Worm (Caenorhabditis elegans) whole organism, early embryonic: ENCODE data around the gene C28A5.1.

Experiments used
- B0310.2 ChIP-seq: sonication (generic microtip); optimal IDR thresholded peaks from 2 replicates; lab custom pipeline; 2016; ENCODE audit warnings: mild to moderate bottlenecking, missing genetic modification characterization, missing compliant biosample characterization
- F13C5.2 ChIP-seq: sonication (generic microtip); optimal IDR thresholded peaks from 2 replicates; lab custom pipeline; 2017; ENCODE audit warnings: mild to moderate bottlenecking, missing genetic modification characterization, inconsistent platforms, missing compliant biosample characterization
- aly-1 ChIP-seq: sonication (generic microtip); optimal IDR thresholded peaks from 2 replicates; lab custom pipeline; 2016; ENCODE audit warnings: missing genetic modification characterization, missing compliant biosample characterization
- ama-1 ChIP-seq: fragments of 150-350 bp; optimal IDR thresholded peaks from 2 replicates; lab custom pipeline; 2014
- ceh-13 ChIP-seq: fragments of 200-800 bp; sonication (Bioruptor generic); optimal IDR thresholded peaks from 2 replicates; lab custom pipeline; 2018; ENCODE audit warnings: mild to moderate bottlenecking, missing genetic modification characterization, missing compliant biosample characterization
- ceh-36 ChIP-seq: sonication (generic microtip); optimal IDR thresholded peaks from 2 replicates; lab custom pipeline; 2016; ENCODE audit warnings: missing genetic modification characterization, inconsistent platforms, missing compliant biosample characterization
- ets-7 ChIP-seq: sonication (generic microtip); optimal IDR thresholded peaks from 2 replicates; lab custom pipeline; 2016; ENCODE audit warnings: missing genotype, missing genetic modification characterization, missing compliant biosample characterization
- flt-1 ChIP-seq: fragments of 200-800 bp; sonication (Bioruptor generic); IDR thresholded peaks from 2 replicates; pipeline ENCODE4 v1.3.6; 2022; ENCODE audit warnings: missing genetic modification characterization, missing compliant biosample characterization
- hmbx-1 ChIP-seq: sonication (generic microtip); optimal IDR thresholded peaks from 2 replicates; lab custom pipeline; 2016; ENCODE audit warnings: mild to moderate bottlenecking, missing genetic modification characterization, missing compliant biosample characterization
- hmg-4 ChIP-seq: fragments of 200-800 bp; sonication (Bioruptor generic); optimal IDR thresholded peaks from 2 replicates; lab custom pipeline; 2018; ENCODE audit warnings: mild to moderate bottlenecking, missing genetic modification characterization, missing compliant biosample characterization
- hnd-1 ChIP-seq: sonication (generic microtip); optimal IDR thresholded peaks from 2 replicates; lab custom pipeline; 2016; ENCODE audit warnings: missing genetic modification characterization, missing compliant biosample characterization
- pes-1 ChIP-seq: fragments of 200-800 bp; sonication (Bioruptor generic); IDR thresholded peaks from 2 replicates; pipeline ENCODE4 v1.3.6; 2022; ENCODE audit warnings: missing genetic modification reagents, missing genetic modification characterization, missing compliant biosample characterization
- scrt-1 ChIP-seq: fragments of 200-800 bp; sonication (Bioruptor generic); IDR thresholded peaks from 2 replicates; pipeline ENCODE4 v1.3.6; 2022; ENCODE audit warnings: missing genetic modification characterization, missing compliant biosample characterization
- sea-1 ChIP-seq: fragments of 200-800 bp; sonication (Bioruptor generic); conservative IDR thresholded peaks from 2 replicates; pipeline ENCODE4 v1.3.6; 2022; ENCODE audit warnings: missing genetic modification characterization, missing compliant biosample characterization
- tbx-11 ChIP-seq: fragments of 200-800 bp; sonication (Bioruptor generic); IDR thresholded peaks from 2 replicates; pipeline ENCODE4 v1.3.6; 2022; ENCODE audit warnings: missing genetic modification characterization, missing compliant biosample characterization
- tbx-37 ChIP-seq: fragments of 200-800 bp; sonication (Bioruptor generic); conservative IDR thresholded peaks from 2 replicates; pipeline ENCODE4 v1.3.6; 2022; ENCODE audit warnings: missing genetic modification reagents, missing genetic modification characterization, missing compliant biosample characterization
- tra-4 ChIP-seq: sonication (generic microtip); optimal IDR thresholded peaks from 2 replicates; lab custom pipeline; 2017; ENCODE audit warnings: missing genetic modification characterization, missing compliant biosample characterization

The C28A5.1 gene

DNA sequence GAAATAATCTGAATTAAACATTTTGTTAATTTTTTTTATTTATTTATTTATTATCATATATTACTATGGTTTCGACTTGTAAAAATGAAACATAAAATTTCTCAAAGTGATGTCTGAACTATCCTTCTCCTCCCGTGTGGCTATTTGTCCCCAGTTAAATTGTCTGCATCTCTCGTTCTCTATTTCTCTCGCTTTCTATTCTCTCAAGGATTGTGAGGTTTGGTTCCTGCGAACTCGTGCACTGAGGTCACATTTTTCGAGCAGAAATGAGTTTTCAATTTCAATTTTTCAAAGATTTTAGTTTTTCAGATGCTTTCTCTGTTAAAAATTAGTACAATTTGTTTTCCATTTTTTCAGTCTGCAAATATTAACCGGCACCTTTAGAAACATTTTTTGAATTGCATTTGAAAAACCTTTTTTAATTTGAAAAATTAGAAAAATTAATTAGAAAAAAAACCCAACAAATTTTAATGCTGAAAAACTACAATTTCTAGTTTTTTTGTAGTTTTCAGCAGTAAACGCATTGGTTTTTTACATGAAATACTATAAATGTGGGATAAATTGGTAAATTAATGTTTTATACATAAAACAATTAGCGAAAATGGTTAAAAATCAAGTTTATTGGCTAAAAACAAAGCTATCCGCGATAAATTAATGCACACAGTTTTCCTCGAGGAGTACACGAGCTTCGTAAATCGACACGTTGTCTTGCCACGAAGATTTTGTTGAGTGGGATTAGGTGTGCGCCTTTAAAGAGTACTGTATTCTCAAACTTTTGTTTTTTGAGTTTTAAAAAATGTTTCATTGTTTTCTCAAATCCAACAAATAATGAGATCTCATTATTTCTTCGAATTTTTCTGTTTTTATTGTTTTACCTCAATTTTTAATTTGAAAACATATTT is 21.8 kb downstream of the C28A5.1 start:
- TF ChIP-seq hmg-4 (GFP tag; lab: Kevin White, UChicago) = no peak
- no peak for TF ChIP-seq hnd-1
- TF ChIP-seq ama-1 (lab: Kevin White, UChicago) = no peak
- TF ChIP-seq hmbx-1 = no peak
- TF ChIP-seq tbx-11 = no peak
- TF ChIP-seq flt-1 (GFP tag; lab: Robert Waterston, UW) = no peak
- TF ChIP-seq ets-7 = no peak
- TF ChIP-seq scrt-1 (GFP tag; lab: Robert Waterston, UW) = no peak
- TF ChIP-seq F13C5.2 (tag; lab: Kevin White, UChicago) = no peak
- no peak for TF ChIP-seq ceh-13 (GFP tag; lab: Kevin White, UChicago)
- no peak for TF ChIP-seq sea-1 (GFP tag; lab: Robert Waterston, UW)
- no peak for TF ChIP-seq aly-1 (tag; lab: Kevin White, UChicago)

DNA sequence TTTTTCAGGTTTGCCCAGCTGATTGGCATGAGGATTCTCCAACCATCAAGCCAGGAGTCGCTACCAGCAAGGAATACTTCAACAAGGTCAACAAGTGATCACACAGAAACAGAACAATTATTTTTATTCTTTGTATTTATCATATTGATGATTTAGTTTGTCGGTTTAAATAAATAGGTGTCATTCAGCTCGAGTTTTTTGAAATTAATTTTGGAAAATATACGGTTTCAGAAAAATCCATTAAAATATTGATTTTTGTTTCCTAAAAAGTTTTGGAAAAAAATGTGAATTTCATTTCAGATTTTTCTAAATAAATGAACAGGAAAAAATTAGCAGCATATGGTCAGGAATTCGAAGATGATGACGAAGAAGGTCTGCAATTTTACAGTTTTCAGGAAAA is 25.9 kb downstream of the C28A5.1 start, which contains the start of gene gpch-1:
Gene gpch-1, plus strand, starts transcription at position 301 of the 400 bp plus-strand sequence.
- TF ChIP-seq B0310.2 (tag; lab: Kevin White, UChicago) = no peak
- TF ChIP-seq flt-1 (GFP tag; lab: Robert Waterston, UW) = no peak
- TF ChIP-seq ama-1 (lab: Kevin White, UChicago) = no peak
- TF ChIP-seq scrt-1 (GFP tag; lab: Robert Waterston, UW) = no peak
- TF ChIP-seq tbx-11 = no peak

DNA sequence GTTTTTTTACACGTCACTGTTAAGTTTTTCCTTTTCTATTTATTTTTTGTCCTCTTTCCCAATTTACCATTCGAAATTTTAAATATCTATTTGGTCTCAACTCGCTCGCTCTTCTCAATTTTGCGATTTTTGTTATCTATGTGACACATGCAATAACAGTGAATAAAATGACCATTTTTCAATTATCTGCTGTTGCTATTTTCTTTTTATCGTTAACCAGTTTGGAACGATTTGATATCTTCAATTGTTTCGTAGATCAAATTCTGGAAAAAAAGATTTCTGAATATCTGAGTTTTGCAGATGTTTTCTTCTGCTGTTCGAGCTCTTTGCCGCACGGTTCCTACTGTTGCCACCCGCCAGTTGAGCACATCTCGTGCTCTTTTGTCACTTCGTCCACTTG is 27.0 kb downstream of the C28A5.1 start, which contains the start of gene prdx-3:
Gene prdx-3, plus strand, starts transcription at position 301 of the 400 bp plus-strand sequence.
- no peak for TF ChIP-seq aly-1 (tag; lab: Kevin White, UChicago)
- TF ChIP-seq tbx-37 (GFP tag; lab: Robert Waterston, UW) = no peak

DNA sequence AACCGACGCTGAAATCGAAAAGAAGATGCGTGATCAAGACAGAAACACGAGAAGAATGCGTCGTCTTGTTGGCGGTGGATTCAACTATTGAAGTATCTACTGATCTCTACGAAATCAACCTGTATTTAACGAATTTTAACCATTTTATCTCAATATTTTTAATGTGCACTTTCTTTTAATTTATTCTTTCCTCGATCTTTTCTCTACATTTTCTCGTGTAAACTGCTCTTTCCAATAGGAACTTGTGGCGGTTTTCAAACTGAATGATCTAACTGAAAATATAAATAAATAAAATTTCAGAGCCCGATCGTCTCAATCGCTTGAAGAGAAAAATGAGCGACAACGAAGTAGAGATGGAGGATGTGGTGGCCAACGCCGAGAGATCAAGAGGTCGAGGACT is 28.2 kb downstream of the C28A5.1 start, which contains the start of gene rnp-4:
Gene rnp-4, plus strand, starts transcription at position 301 of the 400 bp plus-strand sequence.
- TF ChIP-seq hmbx-1 (no peak), flt-1 (GFP tag; lab: Robert Waterston, UW) (no peak), hmg-4 (GFP tag; lab: Kevin White, UChicago) (no peak), B0310.2 (tag; lab: Kevin White, UChicago) (no peak), F13C5.2 (tag; lab: Kevin White, UChicago) (no peak), tbx-11 (no peak), hnd-1 (no peak), tbx-37 (GFP tag; lab: Robert Waterston, UW) (no peak)

DNA sequence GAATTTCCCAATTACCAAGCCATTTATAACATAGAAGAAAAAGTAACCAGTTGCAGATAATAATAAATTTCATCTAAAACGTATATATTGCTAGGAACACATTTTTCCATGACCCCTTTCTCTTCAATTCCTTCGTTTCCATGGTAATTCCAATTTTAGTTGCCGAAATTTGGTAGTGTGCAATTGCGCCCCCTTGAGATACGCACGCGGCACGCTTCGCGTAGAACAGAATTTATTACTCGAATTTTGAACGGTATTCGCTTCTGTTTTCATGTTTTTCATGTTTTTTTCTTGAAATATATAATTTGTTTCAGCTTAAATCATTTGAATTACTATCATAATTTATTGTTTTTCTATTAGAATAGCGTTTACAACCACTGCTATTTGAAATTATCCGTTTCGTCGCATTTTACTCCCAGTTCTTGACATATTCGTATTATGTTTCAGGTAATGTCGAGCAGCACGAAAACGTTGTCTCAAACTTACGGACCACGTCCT is 29.8 kb downstream of the C28A5.1 start, which contains the start of the genes R07E5.17 and snfc-5:
Gene R07E5.17, minus strand, starts transcription at position 98 of the 498 bp plus-strand sequence.
Gene snfc-5, plus strand, starts transcription at position 448 of the 498 bp plus-strand sequence.
- TF ChIP-seq B0310.2 (tag; lab: Kevin White, UChicago) (no peak), tbx-11 (no peak), tra-4 (no peak), ama-1 (lab: Kevin White, UChicago) (no peak), hnd-1 (no peak), F13C5.2 (tag; lab: Kevin White, UChicago) (peak; percentile 59)

- no peak for TF ChIP-seq ceh-36 (tag; lab: Kevin White, UChicago)
- TF ChIP-seq pes-1 (GFP tag; lab: Robert Waterston, UW) = no peak
- no peak for TF ChIP-seq tbx-37 (GFP tag; lab: Robert Waterston, UW)
- TF ChIP-seq aly-1 (tag; lab: Kevin White, UChicago) = no peak
- TF ChIP-seq hmg-4 (GFP tag; lab: Kevin White, UChicago) = no peak
- no peak for TF ChIP-seq F13C5.2 (tag; lab: Kevin White, UChicago)
- no peak for TF ChIP-seq hnd-1
- no peak for TF ChIP-seq hmbx-1
- TF ChIP-seq scrt-1 (GFP tag; lab: Robert Waterston, UW) = no peak
- no peak for TF ChIP-seq tra-4
- no peak for TF ChIP-seq flt-1 (GFP tag; lab: Robert Waterston, UW)
- no peak for TF ChIP-seq ets-7
- TF ChIP-seq tbx-11 = no peak
- TF ChIP-seq ama-1 (lab: Kevin White, UChicago) = no peak
- no peak for TF ChIP-seq ceh-13 (GFP tag; lab: Kevin White, UChicago)
- no peak for TF ChIP-seq B0310.2 (tag; lab: Kevin White, UChicago)
- TF ChIP-seq sea-1 (GFP tag; lab: Robert Waterston, UW) = no peak
Measured at ce11 chrIII:4401142-4401541, 33.0 kb downstream of the C28A5.1 start, which contains the start of gene R07E5.15. TSS of gene R07E5.15 (plus strand) at chrIII:4401442.

- no peak for TF ChIP-seq tbx-37 (GFP tag; lab: Robert Waterston, UW)
- no peak for TF ChIP-seq ets-7
- no peak for TF ChIP-seq aly-1 (tag; lab: Kevin White, UChicago)
- no peak for TF ChIP-seq ama-1 (lab: Kevin White, UChicago)
- no peak for TF ChIP-seq tbx-11
- no peak for TF ChIP-seq ceh-13 (GFP tag; lab: Kevin White, UChicago)
- no peak for TF ChIP-seq pes-1 (GFP tag; lab: Robert Waterston, UW)
- TF ChIP-seq hmg-4 (GFP tag; lab: Kevin White, UChicago) = no peak
- TF ChIP-seq B0310.2 (tag; lab: Kevin White, UChicago) = no peak
- TF ChIP-seq hmbx-1 = no peak
- no peak for TF ChIP-seq tra-4
- no peak for TF ChIP-seq F13C5.2 (tag; lab: Kevin White, UChicago)
- no peak for TF ChIP-seq hnd-1
Measured at ce11 chrIII:4398463-4398862, 35.7 kb downstream of the C28A5.1 start, which contains the start of gene R07E5.6. TSS of gene R07E5.6 (plus strand) at chrIII:4398763.
